Fruit fly (Drosophila melanogaster) Kc167 (cell line): ENCODE measurements around the gene btd.

Experiments used
- Myc ChIP-seq: fragments of >200 bp; optimal IDR thresholded peaks from 2 replicates; lab custom pipeline; 2017; ENCODE audit warnings: missing external identifiers
- Sin3A ChIP-seq: fragments of >200 bp; optimal IDR thresholded peaks from 2 replicates; lab custom pipeline; 2018; ENCODE audit warnings: missing external identifiers
- h ChIP-seq: fragments of >200 bp; optimal IDR thresholded peaks from 3 replicates; lab custom pipeline; 2018; ENCODE audit warnings: missing external identifiers
- insv ChIP-seq: fragments of >200 bp; optimal IDR thresholded peaks from 3 replicates; lab custom pipeline; 2018; ENCODE audit warnings: missing external identifiers
- psq ChIP-seq: fragments of >200 bp; optimal IDR thresholded peaks from 2 replicates; lab custom pipeline; 2017; ENCODE audit warnings: missing external identifiers
- ttk ChIP-seq: sonication (Bioruptor generic); optimal IDR thresholded peaks from 2 replicates; lab custom pipeline; 2017; ENCODE audit warnings: missing external identifiers

- TF ChIP-seq ttk (no peak), h (lab: Kevin White, UChicago) (no peak), psq (lab: Kevin White, UChicago) (no peak), Myc (no peak), Sin3A (lab: Kevin White, UChicago) (no peak), insv (lab: Kevin White, UChicago) (no peak)
These were observed 666 bp downstream of the btd start for dm6 chrX:9694652-9695051.
